Worm (Caenorhabditis elegans) whole organism, early embryonic: ENCODE data around the gene W06D11.1.

Experiments
- B0310.2 ChIP-seq: sonication (generic microtip); optimal IDR thresholded peaks from 2 replicates; lab custom pipeline; 2016; ENCODE audit warnings: mild to moderate bottlenecking, missing genetic modification characterization, missing compliant biosample characterization
- F13C5.2 ChIP-seq: sonication (generic microtip); optimal IDR thresholded peaks from 2 replicates; lab custom pipeline; 2017; ENCODE audit warnings: mild to moderate bottlenecking, missing genetic modification characterization, inconsistent platforms, missing compliant biosample characterization
- aly-1 ChIP-seq: sonication (generic microtip); optimal IDR thresholded peaks from 2 replicates; lab custom pipeline; 2016; ENCODE audit warnings: missing genetic modification characterization, missing compliant biosample characterization
- ama-1 ChIP-seq: fragments of 150-350 bp; optimal IDR thresholded peaks from 2 replicates; lab custom pipeline; 2014
- ceh-13 ChIP-seq: fragments of 200-800 bp; sonication (Bioruptor generic); optimal IDR thresholded peaks from 2 replicates; lab custom pipeline; 2018; ENCODE audit warnings: mild to moderate bottlenecking, missing genetic modification characterization, missing compliant biosample characterization
- ceh-36 ChIP-seq: sonication (generic microtip); optimal IDR thresholded peaks from 2 replicates; lab custom pipeline; 2016; ENCODE audit warnings: missing genetic modification characterization, inconsistent platforms, missing compliant biosample characterization
- ets-7 ChIP-seq: sonication (generic microtip); optimal IDR thresholded peaks from 2 replicates; lab custom pipeline; 2016; ENCODE audit warnings: missing genotype, missing genetic modification characterization, missing compliant biosample characterization
- flt-1 ChIP-seq: fragments of 200-800 bp; sonication (Bioruptor generic); IDR thresholded peaks from 2 replicates; pipeline ENCODE4 v1.3.6; 2022; ENCODE audit warnings: missing genetic modification characterization, missing compliant biosample characterization
- hmbx-1 ChIP-seq: sonication (generic microtip); optimal IDR thresholded peaks from 2 replicates; lab custom pipeline; 2016; ENCODE audit warnings: mild to moderate bottlenecking, missing genetic modification characterization, missing compliant biosample characterization
- hmg-4 ChIP-seq: fragments of 200-800 bp; sonication (Bioruptor generic); optimal IDR thresholded peaks from 2 replicates; lab custom pipeline; 2018; ENCODE audit warnings: mild to moderate bottlenecking, missing genetic modification characterization, missing compliant biosample characterization
- hnd-1 ChIP-seq: sonication (generic microtip); optimal IDR thresholded peaks from 2 replicates; lab custom pipeline; 2016; ENCODE audit warnings: missing genetic modification characterization, missing compliant biosample characterization
- pes-1 ChIP-seq: fragments of 200-800 bp; sonication (Bioruptor generic); IDR thresholded peaks from 2 replicates; pipeline ENCODE4 v1.3.6; 2022; ENCODE audit warnings: missing genetic modification reagents, missing genetic modification characterization, missing compliant biosample characterization
- scrt-1 ChIP-seq: fragments of 200-800 bp; sonication (Bioruptor generic); IDR thresholded peaks from 2 replicates; pipeline ENCODE4 v1.3.6; 2022; ENCODE audit warnings: missing genetic modification characterization, missing compliant biosample characterization
- sea-1 ChIP-seq: fragments of 200-800 bp; sonication (Bioruptor generic); conservative IDR thresholded peaks from 2 replicates; pipeline ENCODE4 v1.3.6; 2022; ENCODE audit warnings: missing genetic modification characterization, missing compliant biosample characterization
- tbx-11 ChIP-seq: fragments of 200-800 bp; sonication (Bioruptor generic); IDR thresholded peaks from 2 replicates; pipeline ENCODE4 v1.3.6; 2022; ENCODE audit warnings: missing genetic modification characterization, missing compliant biosample characterization
- tbx-37 ChIP-seq: fragments of 200-800 bp; sonication (Bioruptor generic); conservative IDR thresholded peaks from 2 replicates; pipeline ENCODE4 v1.3.6; 2022; ENCODE audit warnings: missing genetic modification reagents, missing genetic modification characterization, missing compliant biosample characterization
- tra-4 ChIP-seq: sonication (generic microtip); optimal IDR thresholded peaks from 2 replicates; lab custom pipeline; 2017; ENCODE audit warnings: missing genetic modification characterization, missing compliant biosample characterization

Gene W06D11.1

ce11 chrX:12294263-12294662 is at the start of gene W06D11.1:
Gene W06D11.1, plus strand, starts transcription at chrX:12294563.
- no peak for TF ChIP-seq tbx-11
- no peak for TF ChIP-seq sea-1 (GFP tag; lab: Robert Waterston, UW)
- TF ChIP-seq aly-1 (tag; lab: Kevin White, UChicago) = no peak
- no peak for TF ChIP-seq ceh-36 (tag; lab: Kevin White, UChicago)
- no peak for TF ChIP-seq F13C5.2 (tag; lab: Kevin White, UChicago)
- TF ChIP-seq scrt-1 (GFP tag; lab: Robert Waterston, UW) = no peak
- TF ChIP-seq hmbx-1 (tag; lab: Kevin White, UChicago) = no peak

ce11 chrX:12248140-12248539 is 46.2 kb upstream of the W06D11.1 start:
- TF ChIP-seq ama-1 (lab: Kevin White, UChicago) (no peak), B0310.2 (no peak), flt-1 (no peak), ceh-36 (tag; lab: Kevin White, UChicago) (no peak), aly-1 (tag; lab: Kevin White, UChicago) (no peak), tbx-37 (GFP tag; lab: Robert Waterston, UW) (no peak)

- TF ChIP-seq ets-7 (tag; lab: Kevin White, UChicago) (no peak), pes-1 (GFP tag; lab: Robert Waterston, UW) (no peak), hmbx-1 (tag; lab: Kevin White, UChicago) (no peak), ama-1 (lab: Kevin White, UChicago) (no peak), scrt-1 (GFP tag; lab: Robert Waterston, UW) (no peak), hnd-1 (tag; lab: Kevin White, UChicago) (no peak), flt-1 (no peak), F13C5.2 (tag; lab: Kevin White, UChicago) (no peak)
Observed at ce11 chrX:12252189-12252588, 42.2 kb upstream of the W06D11.1 start.

DNA sequence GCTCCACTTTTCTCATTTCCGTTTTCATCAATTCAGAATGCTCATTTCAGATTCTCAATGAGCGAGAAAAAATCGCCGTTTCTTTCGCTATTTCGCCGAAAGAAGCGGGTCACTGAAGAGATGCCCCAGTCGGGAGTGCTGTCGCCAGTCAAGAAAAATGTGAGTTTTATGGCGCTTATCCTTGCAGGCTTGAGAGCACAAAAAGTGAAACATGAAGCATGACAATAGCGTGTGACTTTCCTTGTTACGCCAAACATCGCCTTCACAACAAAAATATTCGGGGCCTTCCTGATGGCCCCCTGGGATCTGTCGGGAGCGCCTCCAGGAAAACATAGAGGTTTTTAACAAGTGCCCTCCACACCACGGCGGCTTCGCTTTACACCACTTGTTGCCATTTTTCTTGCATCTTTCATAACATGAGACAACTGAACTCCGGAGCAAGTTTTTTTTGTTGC is 37.7 kb upstream of the W06D11.1 start, which contains the start of gene E01G6.2:
Gene E01G6.2, plus strand, starts transcription at position 51 of the 455 bp plus-strand sequence.
- no peak for TF ChIP-seq scrt-1 (GFP tag; lab: Robert Waterston, UW)
- no peak for TF ChIP-seq hmg-4
- TF ChIP-seq F13C5.2 (tag; lab: Kevin White, UChicago) = no peak
- no peak for TF ChIP-seq hmbx-1 (tag; lab: Kevin White, UChicago)
- TF ChIP-seq tbx-11 = no peak
- no peak for TF ChIP-seq aly-1 (tag; lab: Kevin White, UChicago)
- TF ChIP-seq B0310.2 = no peak
- no peak for TF ChIP-seq ets-7 (tag; lab: Kevin White, UChicago)
- TF ChIP-seq tra-4 (tag; lab: Kevin White, UChicago) = no peak
- TF ChIP-seq flt-1 = no peak
- no peak for TF ChIP-seq ama-1 (lab: Kevin White, UChicago)

DNA sequence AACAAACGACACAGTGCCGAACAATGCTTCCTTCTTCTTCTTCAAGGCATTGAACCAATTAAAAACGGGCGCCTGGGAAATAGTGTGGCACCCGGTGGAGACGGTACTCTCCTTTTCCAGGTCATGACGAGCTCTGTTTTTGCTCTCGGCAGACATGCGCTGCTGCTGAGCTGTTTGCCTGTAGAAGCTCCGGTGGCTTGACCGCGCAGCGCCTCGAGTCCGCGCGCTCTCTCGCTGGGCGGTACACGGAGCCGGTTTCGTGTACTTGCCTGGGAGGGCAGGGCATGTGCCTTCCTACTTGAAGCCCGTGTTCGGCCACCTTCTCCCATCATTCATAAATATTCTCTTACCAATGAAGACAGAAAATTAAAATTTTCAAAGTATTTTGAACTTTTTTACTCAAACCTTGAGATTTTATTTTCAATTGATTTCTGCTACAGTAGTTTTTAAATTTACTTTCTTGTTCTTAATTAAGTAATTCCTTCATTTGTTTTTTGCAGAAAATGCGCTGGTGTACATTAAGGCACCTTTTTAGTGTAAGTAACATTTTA is 33.9 kb upstream of the W06D11.1 start, which contains the start of gene E01G6.1:
Gene E01G6.1, plus strand, starts transcription at position 501 of the 551 bp plus-strand sequence.
- TF ChIP-seq ceh-13 = no peak
- TF ChIP-seq tbx-37 (GFP tag; lab: Robert Waterston, UW) = no peak
- TF ChIP-seq F13C5.2 (tag; lab: Kevin White, UChicago) = no peak
- TF ChIP-seq sea-1 (GFP tag; lab: Robert Waterston, UW) = no peak

- TF ChIP-seq scrt-1 (GFP tag; lab: Robert Waterston, UW) (no peak), F13C5.2 (tag; lab: Kevin White, UChicago) (no peak), aly-1 (tag; lab: Kevin White, UChicago) (no peak), ceh-13 (no peak), B0310.2 (no peak), sea-1 (GFP tag; lab: Robert Waterston, UW) (no peak), hmg-4 (no peak), hmbx-1 (tag; lab: Kevin White, UChicago) (no peak), ets-7 (tag; lab: Kevin White, UChicago) (no peak), hnd-1 (tag; lab: Kevin White, UChicago) (no peak)
Observed at ce11 chrX:12270841-12271240, 23.5 kb upstream of the W06D11.1 start, which contains the start of gene otpl-8. Gene otpl-8, minus strand, starts transcription at chrX:12270941.

DNA sequence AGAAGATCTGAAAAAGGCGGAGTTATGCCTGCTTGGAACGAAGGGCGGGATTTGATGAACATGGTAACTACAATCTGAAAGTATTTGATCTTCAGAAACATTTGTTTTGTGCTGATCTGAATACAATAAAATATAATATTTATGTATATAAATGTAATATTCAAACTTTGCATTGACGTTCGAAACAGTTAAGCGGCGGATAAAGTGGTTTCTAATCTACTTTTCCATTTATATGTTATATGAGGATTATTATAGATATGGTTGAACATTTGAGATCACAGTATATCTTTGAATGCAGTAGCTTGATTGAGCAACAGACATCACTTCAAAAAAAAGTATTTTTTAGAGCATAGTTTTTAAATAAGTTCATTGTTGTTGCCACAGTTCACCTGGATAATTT is 20.5 kb upstream of the W06D11.1 start, which contains the start of gene H19J13.2:
Gene H19J13.2, minus strand, starts transcription at position 101 of the 400 bp plus-strand sequence.
- no peak for TF ChIP-seq pes-1 (GFP tag; lab: Robert Waterston, UW)
- no peak for TF ChIP-seq scrt-1 (GFP tag; lab: Robert Waterston, UW)
- no peak for TF ChIP-seq flt-1
- no peak for TF ChIP-seq tra-4 (tag; lab: Kevin White, UChicago)
- TF ChIP-seq hmbx-1 (tag; lab: Kevin White, UChicago) = no peak
- no peak for TF ChIP-seq ceh-36 (tag; lab: Kevin White, UChicago)
- TF ChIP-seq ceh-13 = no peak
- no peak for TF ChIP-seq ets-7 (tag; lab: Kevin White, UChicago)
- TF ChIP-seq tbx-11 = no peak
- no peak for TF ChIP-seq hmg-4
- no peak for TF ChIP-seq ama-1 (lab: Kevin White, UChicago)
- TF ChIP-seq aly-1 (tag; lab: Kevin White, UChicago) = no peak
- TF ChIP-seq sea-1 (GFP tag; lab: Robert Waterston, UW) = no peak
- TF ChIP-seq hnd-1 (tag; lab: Kevin White, UChicago) = no peak
- no peak for TF ChIP-seq B0310.2
- TF ChIP-seq tbx-37 (GFP tag; lab: Robert Waterston, UW) = no peak
- no peak for TF ChIP-seq F13C5.2 (tag; lab: Kevin White, UChicago)

DNA sequence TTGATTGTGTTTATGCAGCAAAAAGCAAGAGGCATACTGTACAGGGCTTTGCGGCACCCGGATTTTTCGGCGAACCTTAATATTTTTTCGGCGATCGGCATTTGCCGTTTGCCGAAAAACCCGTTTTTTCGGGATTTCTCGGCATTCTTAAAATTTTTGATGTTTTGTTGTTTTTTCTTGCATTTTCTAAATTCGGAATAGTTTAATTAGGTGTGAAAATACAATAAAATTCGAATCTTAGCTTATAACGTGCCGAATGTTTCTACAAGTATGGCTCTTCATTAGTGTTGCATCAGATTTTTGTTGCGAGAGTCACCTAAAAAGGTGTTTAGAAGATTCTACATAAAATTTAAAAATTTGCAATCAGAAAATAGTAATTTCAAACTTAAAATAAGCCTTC is 18.8 kb upstream of the W06D11.1 start, which contains the start of gene C04B4.6:
Gene C04B4.6, minus strand, starts transcription at position 101 of the 400 bp plus-strand sequence.
- no peak for TF ChIP-seq aly-1 (tag; lab: Kevin White, UChicago)
- no peak for TF ChIP-seq tbx-11
- no peak for TF ChIP-seq ama-1 (lab: Kevin White, UChicago)
- no peak for TF ChIP-seq tbx-37 (GFP tag; lab: Robert Waterston, UW)
- no peak for TF ChIP-seq sea-1 (GFP tag; lab: Robert Waterston, UW)
- TF ChIP-seq flt-1 = no peak
- TF ChIP-seq ceh-13 = no peak
- no peak for TF ChIP-seq F13C5.2 (tag; lab: Kevin White, UChicago)
- no peak for TF ChIP-seq hmg-4
- no peak for TF ChIP-seq ets-7 (tag; lab: Kevin White, UChicago)
- TF ChIP-seq hnd-1 (tag; lab: Kevin White, UChicago) = no peak
